Worm (Caenorhabditis elegans) whole organism, mixed stage, embryonic: Measurements from ENCODE around the gene C52G5.3.

ENCODE experiments used
- M03D4.4 ChIP-seq: sonication (generic microtip); optimal IDR thresholded peaks from 2 replicates; lab custom pipeline; 2017; ENCODE audit warnings: mild to moderate bottlenecking, missing genetic modification characterization, missing compliant biosample characterization
- bed-3 ChIP-seq: fragments of 200-800 bp; sonication (Bioruptor generic); optimal IDR thresholded peaks from 3 replicates; lab custom pipeline; 2018; ENCODE audit warnings: mild to moderate bottlenecking, missing genetic modification characterization, moderate library complexity, missing compliant biosample characterization
- ceh-39 ChIP-seq: fragments of 150-350 bp; optimal IDR thresholded peaks from 2 replicates; lab custom pipeline; 2014; ENCODE audit warnings: missing biosample characterization, missing genetic modification characterization
- ceh-43 ChIP-seq: fragments of 200-800 bp; sonication (Bioruptor generic); optimal IDR thresholded peaks from 2 replicates; lab custom pipeline; 2018; ENCODE audit warnings: mild to moderate bottlenecking, missing genetic modification characterization, moderate library complexity, missing compliant biosample characterization
- ces-1 ChIP-seq: fragments of 150-350 bp; optimal IDR thresholded peaks from 2 replicates; lab custom pipeline; 2014; ENCODE audit warnings: missing biosample characterization, missing genetic modification reagents, missing genetic modification characterization
- cnd-1 ChIP-seq: fragments of 200-800 bp; sonication (Bioruptor generic); optimal IDR thresholded peaks from 2 replicates; lab custom pipeline; 2018; ENCODE audit warnings: mild to moderate bottlenecking, missing genetic modification characterization, missing compliant biosample characterization
- drap-1 ChIP-seq: fragments of 200-800 bp; sonication (Bioruptor generic); optimal IDR thresholded peaks from 3 replicates; lab custom pipeline; 2018; ENCODE audit warnings: mild to moderate bottlenecking, missing genetic modification characterization, missing compliant biosample characterization
- elt-1 ChIP-seq: sonication (generic microtip); optimal IDR thresholded peaks from 2 replicates; lab custom pipeline; 2017; ENCODE audit warnings: missing genetic modification characterization, mild to moderate bottlenecking, missing compliant biosample characterization, antibody characterized with exemption, moderate library complexity, borderline replicate concordance; ENCODE audit not compliant: insufficient read depth
- elt-3 ChIP-seq: fragments of 150-350 bp; optimal IDR thresholded peaks from 2 replicates; lab custom pipeline; 2014; ENCODE audit warnings: missing biosample characterization, missing genetic modification characterization
- flh-1 ChIP-seq: fragments of 200-800 bp; sonication (Bioruptor generic); optimal IDR thresholded peaks from 2 replicates; lab custom pipeline; 2018; ENCODE audit warnings: mild to moderate bottlenecking, missing genetic modification characterization, moderate library complexity, missing compliant biosample characterization
- ham-2 ChIP-seq: fragments of 200-800 bp; sonication (Bioruptor generic); optimal IDR thresholded peaks from 2 replicates; lab custom pipeline; 2018; ENCODE audit warnings: mild to moderate bottlenecking, missing genetic modification characterization, missing compliant biosample characterization
- hlh-1 ChIP-seq: fragments of 150-350 bp; optimal IDR thresholded peaks from 2 replicates; lab custom pipeline; 2014; ENCODE audit warnings: missing biosample characterization, missing genetic modification reagents, missing genetic modification characterization
- lin-13 ChIP-seq: fragments of 150-350 bp; optimal IDR thresholded peaks from 2 replicates; lab custom pipeline; 2014; ENCODE audit warnings: missing biosample characterization, missing genetic modification characterization
- lin-32 ChIP-seq: fragments of 200-800 bp; sonication (Bioruptor generic); optimal IDR thresholded peaks from 2 replicates; lab custom pipeline; 2018; ENCODE audit warnings: mild to moderate bottlenecking, missing genetic modification characterization, missing compliant biosample characterization
- mab-5 ChIP-seq: fragments of 150-350 bp; optimal IDR thresholded peaks from 2 replicates; lab custom pipeline; 2014; ENCODE audit warnings: missing biosample characterization, missing genetic modification characterization
- mep-1 ChIP-seq: fragments of 150-350 bp; optimal IDR thresholded peaks from 2 replicates; lab custom pipeline; 2017; ENCODE audit warnings: missing biosample characterization, missing genetic modification reagents, missing genetic modification characterization, inconsistent platforms
- mls-2 ChIP-seq: sonication (generic microtip); optimal IDR thresholded peaks from 2 replicates; lab custom pipeline; 2016; ENCODE audit warnings: mild to moderate bottlenecking, missing genetic modification characterization, moderate library complexity, missing compliant biosample characterization
- nhr-12 ChIP-seq: fragments of 150-350 bp; optimal IDR thresholded peaks from 2 replicates; lab custom pipeline; 2014; ENCODE audit warnings: missing biosample characterization, missing genetic modification characterization
- nhr-237 ChIP-seq: fragments of 150-350 bp; optimal IDR thresholded peaks from 2 replicates; lab custom pipeline; 2014; ENCODE audit warnings: missing biosample characterization, missing genetic modification characterization
- nhr-28 ChIP-seq: fragments of 150-350 bp; optimal IDR thresholded peaks from 2 replicates; lab custom pipeline; 2014; ENCODE audit warnings: missing biosample characterization, missing genetic modification characterization
- nhr-76 ChIP-seq: sonication (generic microtip); optimal IDR thresholded peaks from 2 replicates; lab custom pipeline; 2017; ENCODE audit warnings: missing biosample characterization, missing genetic modification characterization
- pha-4 ChIP-seq: fragments of 150-350 bp; optimal IDR thresholded peaks from 2 replicates; lab custom pipeline; 2018; ENCODE audit warnings: missing biosample characterization, missing genetic modification reagents, missing genetic modification characterization
- snpc-4 ChIP-seq: fragments of 150-350 bp; optimal IDR thresholded peaks from 2 replicates; lab custom pipeline; 2014; ENCODE audit warnings: missing biosample characterization, missing genetic modification characterization
- sptf-1 ChIP-seq: sonication (generic microtip); optimal IDR thresholded peaks from 2 replicates; lab custom pipeline; 2017; ENCODE audit warnings: mild to moderate bottlenecking, missing genetic modification characterization, moderate library complexity, missing compliant biosample characterization
- tbx-8 ChIP-seq: fragments of 200-800 bp; sonication (Bioruptor generic); optimal IDR thresholded peaks from 2 replicates; lab custom pipeline; 2018; ENCODE audit warnings: mild to moderate bottlenecking, missing genetic modification characterization, moderate library complexity, missing compliant biosample characterization
- unc-120 ChIP-seq: sonication (generic microtip); optimal IDR thresholded peaks from 2 replicates; lab custom pipeline; 2017; ENCODE audit warnings: missing genetic modification characterization, missing compliant biosample characterization; ENCODE audit not compliant: poor library complexity, severe bottlenecking
- unc-39 ChIP-seq: fragments of 150-350 bp; optimal IDR thresholded peaks from 2 replicates; lab custom pipeline; 2014; ENCODE audit warnings: missing biosample characterization, missing genetic modification characterization
- unc-62 ChIP-seq: fragments of 150-350 bp; optimal IDR thresholded peaks from 2 replicates; lab custom pipeline; 2014; ENCODE audit warnings: missing biosample characterization, missing genetic modification reagents, missing genetic modification characterization
- zip-8 ChIP-seq: fragments of 150-350 bp; optimal IDR thresholded peaks from 2 replicates; lab custom pipeline; 2014; ENCODE audit warnings: missing biosample characterization, missing genetic modification characterization
- ztf-11 ChIP-seq: fragments of 150-350 bp; optimal IDR thresholded peaks from 2 replicates; lab custom pipeline; 2014; ENCODE audit warnings: missing biosample characterization, missing genetic modification characterization

C52G5.3 gene

ce11 chrX:12872022-12872888 lies 26.3 kb upstream of the C52G5.3 start:
- no peak for TF ChIP-seq lin-32 (GFP tag; lab: Kevin White, UChicago)
- TF ChIP-seq ham-2 (GFP tag; lab: Kevin White, UChicago), result peak; percentile 50
- peak; percentile 76 for TF ChIP-seq elt-3 (tag; lab: Kevin White, UChicago)
- TF ChIP-seq elt-1 (tag; lab: Kevin White, UChicago), result peak; percentile 46
- peak; percentile 17 for TF ChIP-seq sptf-1 (tag; lab: Kevin White, UChicago)
- no peak for TF ChIP-seq ztf-11 (tag; lab: Kevin White, UChicago)
- TF ChIP-seq mep-1 (tag; lab: Kevin White, UChicago), result no peak
- TF ChIP-seq tbx-8 (GFP tag; lab: Kevin White, UChicago), result no peak
- peak; percentile 52 for TF ChIP-seq hlh-1
- TF ChIP-seq nhr-76 (tag; lab: Kevin White, UChicago), result no peak
- no peak for TF ChIP-seq nhr-237 (tag; lab: Kevin White, UChicago)
- TF ChIP-seq M03D4.4 (tag; lab: Kevin White, UChicago), result no peak
- TF ChIP-seq lin-13 (tag; lab: Kevin White, UChicago), result no peak
- no peak for TF ChIP-seq unc-39 (tag; lab: Kevin White, UChicago)
- no peak for TF ChIP-seq ceh-43 (GFP tag; lab: Kevin White, UChicago)
- TF ChIP-seq nhr-12, result no peak
- no peak for TF ChIP-seq zip-8
- TF ChIP-seq drap-1, result peak; percentile 13
- no peak for TF ChIP-seq ceh-39 (tag; lab: Kevin White, UChicago)
- TF ChIP-seq unc-62 (GFP tag; lab: Kevin White, UChicago), result peak; percentile 37
- TF ChIP-seq bed-3 (GFP tag; lab: Kevin White, UChicago), result no peak
- no peak for TF ChIP-seq pha-4 (tag; lab: Kevin White, UChicago)

ce11 chrX:12869827-12870394 lies 24.0 kb upstream of the C52G5.3 start:
- TF ChIP-seq flh-1 (GFP tag; lab: Kevin White, UChicago) (no peak), unc-39 (tag; lab: Kevin White, UChicago) (no peak), nhr-237 (tag; lab: Kevin White, UChicago) (no peak), hlh-1 (peak; percentile 19)
- TF ChIP-seq, all 35 proteins: peak for 1

ce11 chrX:12869412-12869811 lies 23.5 kb upstream of the C52G5.3 start:
- TF ChIP-seq ces-1 (GFP tag; lab: Kevin White, UChicago) (no peak), elt-1 (tag; lab: Kevin White, UChicago) (no peak), unc-39 (tag; lab: Kevin White, UChicago) (no peak), unc-120 (tag; lab: Kevin White, UChicago) (no peak), nhr-76 (tag; lab: Kevin White, UChicago) (no peak)

ce11 chrX:12863796-12864195 lies 17.9 kb upstream of the C52G5.3 start, which contains the start of gene T14G8.4:
TSS of gene T14G8.4 (minus strand) at chrX:12863896.
- TF ChIP-seq mep-1 (tag; lab: Kevin White, UChicago), result no peak
- no peak for TF ChIP-seq nhr-12
- no peak for TF ChIP-seq ztf-11 (tag; lab: Kevin White, UChicago)
- TF ChIP-seq drap-1, result no peak
- TF ChIP-seq mls-2 (tag; lab: Kevin White, UChicago), result no peak
- TF ChIP-seq nhr-28, result no peak
- TF ChIP-seq ham-2 (GFP tag; lab: Kevin White, UChicago), result no peak
- TF ChIP-seq ces-1 (GFP tag; lab: Kevin White, UChicago), result no peak
- no peak for TF ChIP-seq elt-1 (tag; lab: Kevin White, UChicago)
- no peak for TF ChIP-seq flh-1 (GFP tag; lab: Kevin White, UChicago)
- no peak for TF ChIP-seq hlh-1
- TF ChIP-seq lin-13 (tag; lab: Kevin White, UChicago), result no peak
- no peak for TF ChIP-seq unc-62 (GFP tag; lab: Kevin White, UChicago)
- TF ChIP-seq pha-4 (tag; lab: Kevin White, UChicago), result no peak
- TF ChIP-seq unc-120 (tag; lab: Kevin White, UChicago), result no peak

- TF ChIP-seq hlh-1 (no peak), nhr-76 (tag; lab: Kevin White, UChicago) (no peak), mab-5 (tag; lab: Kevin White, UChicago) (no peak), tbx-8 (GFP tag; lab: Kevin White, UChicago) (no peak), lin-32 (GFP tag; lab: Kevin White, UChicago) (no peak), unc-39 (tag; lab: Kevin White, UChicago) (no peak), flh-1 (GFP tag; lab: Kevin White, UChicago) (no peak), nhr-28 (no peak), elt-3 (tag; lab: Kevin White, UChicago) (no peak), mep-1 (tag; lab: Kevin White, UChicago) (no peak), ham-2 (GFP tag; lab: Kevin White, UChicago) (no peak), lin-13 (tag; lab: Kevin White, UChicago) (no peak), cnd-1 (tag; lab: Kevin White, UChicago) (no peak), sptf-1 (tag; lab: Kevin White, UChicago) (no peak), ceh-39 (tag; lab: Kevin White, UChicago) (no peak), pha-4 (tag; lab: Kevin White, UChicago) (no peak), ztf-11 (tag; lab: Kevin White, UChicago) (no peak), snpc-4 (tag; lab: Kevin White, UChicago) (no peak)
- TF ChIP-seq, all 35 proteins: peak for 0
Observed at ce11 chrX:12863262-12863661, 17.3 kb upstream of the C52G5.3 start.
